Worm (Caenorhabditis elegans) whole organism, early embryonic: ENCODE results near the gene lgc-31.

Experiments used
- B0310.2 ChIP-seq: sonication (generic microtip); optimal IDR thresholded peaks from 2 replicates; lab custom pipeline; 2016; ENCODE audit warnings: mild to moderate bottlenecking, missing genetic modification characterization, missing compliant biosample characterization
- F13C5.2 ChIP-seq: sonication (generic microtip); optimal IDR thresholded peaks from 2 replicates; lab custom pipeline; 2017; ENCODE audit warnings: mild to moderate bottlenecking, missing genetic modification characterization, inconsistent platforms, missing compliant biosample characterization
- aly-1 ChIP-seq: sonication (generic microtip); optimal IDR thresholded peaks from 2 replicates; lab custom pipeline; 2016; ENCODE audit warnings: missing genetic modification characterization, missing compliant biosample characterization
- ama-1 ChIP-seq: fragments of 150-350 bp; optimal IDR thresholded peaks from 2 replicates; lab custom pipeline; 2014
- ceh-13 ChIP-seq: fragments of 200-800 bp; sonication (Bioruptor generic); optimal IDR thresholded peaks from 2 replicates; lab custom pipeline; 2018; ENCODE audit warnings: mild to moderate bottlenecking, missing genetic modification characterization, missing compliant biosample characterization
- ceh-36 ChIP-seq: sonication (generic microtip); optimal IDR thresholded peaks from 2 replicates; lab custom pipeline; 2016; ENCODE audit warnings: missing genetic modification characterization, inconsistent platforms, missing compliant biosample characterization
- ets-7 ChIP-seq: sonication (generic microtip); optimal IDR thresholded peaks from 2 replicates; lab custom pipeline; 2016; ENCODE audit warnings: missing genotype, missing genetic modification characterization, missing compliant biosample characterization
- flt-1 ChIP-seq: fragments of 200-800 bp; sonication (Bioruptor generic); IDR thresholded peaks from 2 replicates; pipeline ENCODE4 v1.3.6; 2022; ENCODE audit warnings: missing genetic modification characterization, missing compliant biosample characterization
- hmbx-1 ChIP-seq: sonication (generic microtip); optimal IDR thresholded peaks from 2 replicates; lab custom pipeline; 2016; ENCODE audit warnings: mild to moderate bottlenecking, missing genetic modification characterization, missing compliant biosample characterization
- hmg-4 ChIP-seq: fragments of 200-800 bp; sonication (Bioruptor generic); optimal IDR thresholded peaks from 2 replicates; lab custom pipeline; 2018; ENCODE audit warnings: mild to moderate bottlenecking, missing genetic modification characterization, missing compliant biosample characterization
- hnd-1 ChIP-seq: sonication (generic microtip); optimal IDR thresholded peaks from 2 replicates; lab custom pipeline; 2016; ENCODE audit warnings: missing genetic modification characterization, missing compliant biosample characterization
- pes-1 ChIP-seq: fragments of 200-800 bp; sonication (Bioruptor generic); IDR thresholded peaks from 2 replicates; pipeline ENCODE4 v1.3.6; 2022; ENCODE audit warnings: missing genetic modification reagents, missing genetic modification characterization, missing compliant biosample characterization
- scrt-1 ChIP-seq: fragments of 200-800 bp; sonication (Bioruptor generic); IDR thresholded peaks from 2 replicates; pipeline ENCODE4 v1.3.6; 2022; ENCODE audit warnings: missing genetic modification characterization, missing compliant biosample characterization
- sea-1 ChIP-seq: fragments of 200-800 bp; sonication (Bioruptor generic); conservative IDR thresholded peaks from 2 replicates; pipeline ENCODE4 v1.3.6; 2022; ENCODE audit warnings: missing genetic modification characterization, missing compliant biosample characterization
- tbx-11 ChIP-seq: fragments of 200-800 bp; sonication (Bioruptor generic); IDR thresholded peaks from 2 replicates; pipeline ENCODE4 v1.3.6; 2022; ENCODE audit warnings: missing genetic modification characterization, missing compliant biosample characterization
- tbx-37 ChIP-seq: fragments of 200-800 bp; sonication (Bioruptor generic); conservative IDR thresholded peaks from 2 replicates; pipeline ENCODE4 v1.3.6; 2022; ENCODE audit warnings: missing genetic modification reagents, missing genetic modification characterization, missing compliant biosample characterization
- tra-4 ChIP-seq: sonication (generic microtip); optimal IDR thresholded peaks from 2 replicates; lab custom pipeline; 2017; ENCODE audit warnings: missing genetic modification characterization, missing compliant biosample characterization

Gene lgc-31

ce11 chrV:15481374-15481773 lies 40.4 kb downstream of the lgc-31 start, which contains the start of gene nhr-150:
TSS of gene nhr-150 (minus strand) at chrV:15481465.
- TF ChIP-seq ceh-13 (GFP tag; lab: Kevin White, UChicago) (no peak), tbx-11 (GFP tag; lab: Robert Waterston, UW) (no peak), tbx-37 (GFP tag; lab: Robert Waterston, UW) (no peak), ceh-36 (tag; lab: Kevin White, UChicago) (no peak), hmbx-1 (tag; lab: Kevin White, UChicago) (no peak), tra-4 (tag; lab: Kevin White, UChicago) (no peak), pes-1 (GFP tag; lab: Robert Waterston, UW) (no peak), hmg-4 (no peak), aly-1 (tag; lab: Kevin White, UChicago) (no peak), ets-7 (tag; lab: Kevin White, UChicago) (no peak), sea-1 (GFP tag; lab: Robert Waterston, UW) (no peak)

DNA sequence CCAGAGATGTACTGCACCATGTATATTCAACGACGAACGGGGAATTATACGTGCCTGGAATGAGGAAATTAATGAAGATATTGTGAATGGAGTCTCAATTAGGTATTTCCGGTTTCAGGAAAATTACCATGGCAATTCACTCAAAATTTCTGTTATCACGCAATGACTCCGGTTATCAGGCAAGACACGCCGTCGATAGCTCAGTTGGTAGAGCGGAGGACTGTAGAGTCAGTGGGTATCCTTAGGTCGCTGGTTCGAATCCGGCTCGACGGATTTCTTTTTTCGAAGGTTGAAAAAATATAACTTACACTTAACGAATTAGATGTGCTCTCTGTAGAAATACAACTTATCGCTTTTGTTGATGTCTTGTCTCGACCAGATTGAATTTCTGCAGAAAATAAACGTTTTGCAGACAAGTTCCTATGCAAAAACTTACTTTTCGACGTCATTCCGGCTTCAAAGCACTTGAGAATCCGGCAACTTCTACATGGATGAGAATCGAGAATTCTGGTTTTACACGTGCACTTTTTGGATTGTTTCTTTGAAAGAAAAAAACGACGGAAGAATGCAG lies 41.2 kb downstream of the lgc-31 start:
- TF ChIP-seq F13C5.2 (tag; lab: Kevin White, UChicago) (no peak), aly-1 (tag; lab: Kevin White, UChicago) (no peak), pes-1 (GFP tag; lab: Robert Waterston, UW) (no peak), hnd-1 (tag; lab: Kevin White, UChicago) (no peak)

- TF ChIP-seq hmbx-1 (tag; lab: Kevin White, UChicago) (no peak), ceh-13 (GFP tag; lab: Kevin White, UChicago) (no peak), ceh-36 (tag; lab: Kevin White, UChicago) (no peak)
These were observed 42.0 kb downstream of the lgc-31 start for ce11 chrV:15479825-15480224.

DNA sequence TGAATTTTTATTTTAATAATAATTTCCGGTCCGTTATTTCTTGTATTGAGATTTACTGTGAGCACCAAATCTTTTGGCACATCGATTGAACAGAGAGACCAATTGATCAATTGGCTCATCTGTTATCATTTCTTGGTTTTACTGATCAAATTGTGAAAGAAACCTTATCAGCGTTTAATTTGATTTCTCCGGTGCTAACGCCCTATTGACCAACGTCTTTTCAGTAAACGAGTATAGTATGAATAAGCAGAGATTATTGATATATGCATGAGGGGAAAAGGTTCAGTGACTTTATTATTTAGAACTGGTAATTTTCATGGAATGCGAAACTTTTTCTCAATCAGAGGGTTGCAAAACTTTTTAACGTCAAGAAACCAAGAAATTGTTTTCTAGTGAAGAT lies 42.7 kb downstream of the lgc-31 start:
- TF ChIP-seq sea-1 (GFP tag; lab: Robert Waterston, UW) (no peak), tra-4 (tag; lab: Kevin White, UChicago) (no peak), tbx-37 (GFP tag; lab: Robert Waterston, UW) (no peak), flt-1 (GFP tag; lab: Robert Waterston, UW) (no peak), tbx-11 (GFP tag; lab: Robert Waterston, UW) (no peak), hnd-1 (tag; lab: Kevin White, UChicago) (no peak), scrt-1 (GFP tag; lab: Robert Waterston, UW) (no peak), F13C5.2 (tag; lab: Kevin White, UChicago) (no peak), ceh-36 (tag; lab: Kevin White, UChicago) (no peak), ets-7 (tag; lab: Kevin White, UChicago) (no peak), B0310.2 (tag; lab: Kevin White, UChicago) (no peak), ama-1 (lab: Kevin White, UChicago) (no peak), aly-1 (tag; lab: Kevin White, UChicago) (no peak), hmbx-1 (tag; lab: Kevin White, UChicago) (no peak), pes-1 (GFP tag; lab: Robert Waterston, UW) (no peak), ceh-13 (GFP tag; lab: Kevin White, UChicago) (no peak), hmg-4 (no peak)

DNA sequence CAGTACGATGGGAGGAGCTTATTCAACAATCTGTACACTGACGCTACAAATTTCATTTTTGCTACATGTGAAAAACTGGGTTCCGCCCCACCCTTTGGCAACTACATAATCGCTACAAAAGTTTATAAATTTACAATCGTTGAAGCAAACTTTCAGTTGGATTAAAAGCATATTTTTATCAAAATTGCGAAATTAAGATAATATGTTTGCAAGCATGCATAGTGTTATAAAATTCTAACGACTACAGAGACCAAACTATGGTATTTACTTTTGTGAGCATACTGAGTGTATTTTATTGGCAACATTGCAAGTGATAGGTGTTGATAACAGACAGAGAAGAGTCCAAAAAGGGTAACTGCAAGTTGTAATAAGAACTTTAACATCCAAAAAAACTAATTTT lies 43.2 kb downstream of the lgc-31 start, which contains the start of gene C06B8.2:
Gene C06B8.2, minus strand, starts transcription at position 153 of the 400 bp plus-strand sequence.
- TF ChIP-seq scrt-1 (GFP tag; lab: Robert Waterston, UW) = no peak
- TF ChIP-seq hmg-4 = no peak
- TF ChIP-seq ceh-13 (GFP tag; lab: Kevin White, UChicago) = no peak
- TF ChIP-seq tbx-37 (GFP tag; lab: Robert Waterston, UW) = no peak
- TF ChIP-seq tra-4 (tag; lab: Kevin White, UChicago) = no peak
- TF ChIP-seq aly-1 (tag; lab: Kevin White, UChicago) = no peak
- TF ChIP-seq sea-1 (GFP tag; lab: Robert Waterston, UW) = no peak
- no peak for TF ChIP-seq F13C5.2 (tag; lab: Kevin White, UChicago)
- TF ChIP-seq flt-1 (GFP tag; lab: Robert Waterston, UW) = no peak
- no peak for TF ChIP-seq hnd-1 (tag; lab: Kevin White, UChicago)

ce11 chrV:15471029-15471428 lies 50.8 kb downstream of the lgc-31 start, which contains the start of gene dpf-1:
TSS of gene dpf-1 (plus strand) at chrV:15471329.
- TF ChIP-seq scrt-1 (GFP tag; lab: Robert Waterston, UW) (no peak), F13C5.2 (tag; lab: Kevin White, UChicago) (no peak), pes-1 (GFP tag; lab: Robert Waterston, UW) (no peak), hmg-4 (no peak)

DNA sequence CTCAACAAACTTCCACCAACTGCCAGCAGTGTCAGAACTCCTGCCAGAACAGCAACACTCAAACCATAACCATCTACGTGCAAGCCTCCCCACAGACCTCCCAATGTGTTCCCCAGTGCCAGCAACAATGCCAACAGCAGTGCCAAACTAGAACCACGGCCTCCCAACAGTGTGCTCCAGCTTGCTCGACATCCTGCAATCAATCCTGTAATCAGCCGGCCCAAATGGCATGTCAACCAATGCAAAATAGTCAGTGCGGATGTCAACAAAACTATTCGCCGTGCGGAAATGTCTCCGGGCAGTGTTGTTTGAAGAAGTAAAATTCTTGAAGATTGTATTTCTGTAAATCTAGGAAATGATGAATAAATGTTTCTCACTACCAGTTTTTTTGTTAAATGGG lies 55.1 kb downstream of the lgc-31 start:
- no peak for TF ChIP-seq F13C5.2 (tag; lab: Kevin White, UChicago)
- TF ChIP-seq tra-4 (tag; lab: Kevin White, UChicago) = no peak
- TF ChIP-seq aly-1 (tag; lab: Kevin White, UChicago) = no peak
- no peak for TF ChIP-seq hmbx-1 (tag; lab: Kevin White, UChicago)
- no peak for TF ChIP-seq B0310.2 (tag; lab: Kevin White, UChicago)
- TF ChIP-seq sea-1 (GFP tag; lab: Robert Waterston, UW) = no peak
- no peak for TF ChIP-seq hmg-4
- TF ChIP-seq tbx-11 (GFP tag; lab: Robert Waterston, UW) = no peak
- TF ChIP-seq flt-1 (GFP tag; lab: Robert Waterston, UW) = no peak
- TF ChIP-seq ets-7 (tag; lab: Kevin White, UChicago) = no peak
- no peak for TF ChIP-seq ceh-13 (GFP tag; lab: Kevin White, UChicago)

DNA sequence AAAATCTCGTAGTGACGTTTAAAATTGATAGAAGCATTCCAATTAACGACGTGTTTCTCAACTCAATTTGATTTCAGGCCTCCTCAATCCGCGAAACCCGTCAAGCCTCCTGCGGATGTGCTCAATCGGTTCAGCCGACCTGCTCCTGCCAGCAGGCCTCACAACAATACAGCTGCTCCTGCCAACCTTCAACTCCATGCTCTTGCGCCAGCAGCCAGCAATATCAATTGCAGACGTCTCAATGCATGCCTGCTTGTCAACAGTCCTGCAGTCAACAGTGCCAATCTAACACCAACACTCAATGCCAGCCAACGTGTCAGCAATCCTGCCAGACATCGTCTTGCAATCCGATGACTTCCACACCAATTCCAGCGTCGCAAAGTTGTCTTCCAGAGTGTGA lies 55.8 kb downstream of the lgc-31 start:
- TF ChIP-seq flt-1 (GFP tag; lab: Robert Waterston, UW) (no peak), pes-1 (GFP tag; lab: Robert Waterston, UW) (no peak), hnd-1 (tag; lab: Kevin White, UChicago) (no peak), ceh-13 (GFP tag; lab: Kevin White, UChicago) (no peak), F13C5.2 (tag; lab: Kevin White, UChicago) (no peak), B0310.2 (tag; lab: Kevin White, UChicago) (no peak), tbx-11 (GFP tag; lab: Robert Waterston, UW) (no peak), sea-1 (GFP tag; lab: Robert Waterston, UW) (no peak), hmg-4 (no peak), tra-4 (tag; lab: Kevin White, UChicago) (no peak), scrt-1 (GFP tag; lab: Robert Waterston, UW) (no peak), hmbx-1 (tag; lab: Kevin White, UChicago) (no peak), ceh-36 (tag; lab: Kevin White, UChicago) (no peak)
